Worm (Caenorhabditis elegans): ENCODE measurements around the gene F41E7.9.

DNA sequence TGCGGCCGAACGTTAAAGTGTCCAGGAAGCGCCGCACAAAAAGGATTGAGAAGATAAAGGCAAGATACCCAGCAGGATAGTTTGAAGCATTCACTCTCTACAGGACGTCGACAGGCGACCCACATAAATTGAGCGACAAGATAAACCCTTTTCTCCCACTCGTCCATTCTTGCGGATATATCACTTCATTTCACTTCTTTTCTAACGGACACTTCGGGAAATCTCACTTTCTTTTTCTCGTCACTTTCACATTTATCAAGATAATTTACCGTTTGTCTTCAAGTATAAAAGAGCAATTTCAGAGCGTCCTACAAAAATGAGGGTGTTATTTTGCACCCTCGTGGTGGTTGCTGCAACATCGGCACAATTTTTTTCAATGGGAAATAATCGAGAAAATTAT lies 1.8 kb upstream of the F41E7.9 start, which contains the start of gene R07E3.6:
- no peak for TF ChIP-seq tab-1 (GFP tag; IDR thresholded peaks at IDR 0.05)
- TF ChIP-seq cog-1 (tag; optimal IDR thresholded peaks at IDR 0.05) = no peak
- TF ChIP-seq ztf-23 (GFP tag; IDR thresholded peaks at IDR 0.05) = no peak
- TF ChIP-seq klf-2 (GFP tag; conservative IDR thresholded peaks at IDR 0.05) = no peak
- no peak for TF ChIP-seq ztf-29 (GFP tag; IDR thresholded peaks at IDR 0.05)
- no peak for TF ChIP-seq med-1 (GFP tag; optimal IDR thresholded peaks at IDR 0.05; ENCODE audit: insufficient read depth)
- no peak for TF ChIP-seq flt-1 (GFP tag; IDR thresholded peaks at IDR 0.05)

Data from whole organism, midembryonic.